Worm (Caenorhabditis elegans) whole organism, L4/young adult: Measurements from ENCODE around the gene F11D11.22.

Experiments used
- W03F9.2 ChIP-seq: fragments of 150-350 bp; optimal IDR thresholded peaks from 2 replicates; lab custom pipeline; 2014; ENCODE audit warnings: missing biosample characterization, missing genetic modification characterization
- dao-5 ChIP-seq: sonication (generic microtip); optimal IDR thresholded peaks from 2 replicates; lab custom pipeline; 2016; ENCODE audit warnings: missing genotype, missing genetic modification characterization, moderate library complexity, missing compliant biosample characterization
- him-1 ChIP-seq: sonication (generic microtip); optimal IDR thresholded peaks from 2 replicates; lab custom pipeline; 2016; ENCODE audit warnings: missing genotype, missing genetic modification reagents, missing genetic modification characterization, missing compliant biosample characterization

Gene F11D11.22

ce11 chrV:18780605-18781004, 18.5 kb downstream of the F11D11.22 start:
- TF ChIP-seq W03F9.2 (tag; lab: Kevin White, UChicago) (no peak), him-1 (tag; lab: Kevin White, UChicago) (no peak), dao-5 (no peak)

- TF ChIP-seq dao-5 (no peak), W03F9.2 (tag; lab: Kevin White, UChicago) (no peak), him-1 (tag; lab: Kevin White, UChicago) (no peak)
These were observed 20.6 kb downstream of the F11D11.22 start for ce11 chrV:18782747-18783146.

ce11 chrV:18783474-18783873, 21.3 kb downstream of the F11D11.22 start, which contains the start of gene Y17D7B.10:
Gene Y17D7B.10, plus strand, starts transcription at chrV:18783716.
- TF ChIP-seq him-1 (tag; lab: Kevin White, UChicago) (no peak), dao-5 (no peak), W03F9.2 (tag; lab: Kevin White, UChicago) (no peak)

- TF ChIP-seq him-1 (tag; lab: Kevin White, UChicago) (no peak), dao-5 (no peak), W03F9.2 (tag; lab: Kevin White, UChicago) (no peak)
These were observed 24.6 kb downstream of the F11D11.22 start, which contains the start of gene Y17D7B.3 for ce11 chrV:18786694-18787093. Gene Y17D7B.3, minus strand, starts transcription at chrV:18786794.

ce11 chrV:18787417-18787918, 25.3 kb downstream of the F11D11.22 start, which contains the start of gene Y17D7B.2:
Gene Y17D7B.2, plus strand, starts transcription at chrV:18787739.
- TF ChIP-seq dao-5 (no peak), him-1 (tag; lab: Kevin White, UChicago) (no peak), W03F9.2 (tag; lab: Kevin White, UChicago) (no peak)

- no peak for TF ChIP-seq dao-5
- TF ChIP-seq W03F9.2 (tag; lab: Kevin White, UChicago) = no peak
These were observed 28.5 kb downstream of the F11D11.22 start, which contains the start of gene nhr-231 for ce11 chrV:18790658-18791057. Gene nhr-231, plus strand, starts transcription at chrV:18790958.

ce11 chrV:18800811-18801210, 38.7 kb downstream of the F11D11.22 start, which contains the start of gene nhr-170:
Gene nhr-170, minus strand, starts transcription at chrV:18800826.
- TF ChIP-seq dao-5 = no peak

- TF ChIP-seq him-1 (tag; lab: Kevin White, UChicago) (no peak), W03F9.2 (tag; lab: Kevin White, UChicago) (no peak), dao-5 (no peak)
These were observed 39.9 kb downstream of the F11D11.22 start, which contains the start of gene C54E10.11 for ce11 chrV:18802077-18802476. Gene C54E10.11, minus strand, starts transcription at chrV:18802177.

- TF ChIP-seq dao-5 (no peak), him-1 (tag; lab: Kevin White, UChicago) (no peak), W03F9.2 (tag; lab: Kevin White, UChicago) (no peak)
These were observed 41.1 kb downstream of the F11D11.22 start, which contains the start of gene C54E10.10 for ce11 chrV:18803260-18803659. Gene C54E10.10, minus strand, starts transcription at chrV:18803360.

ce11 chrV:18806409-18806808, 44.3 kb downstream of the F11D11.22 start, which contains the start of gene sri-10:
Gene sri-10, minus strand, starts transcription at chrV:18806509.
- TF ChIP-seq W03F9.2 (tag; lab: Kevin White, UChicago) = no peak
- no peak for TF ChIP-seq dao-5
- no peak for TF ChIP-seq him-1 (tag; lab: Kevin White, UChicago)

- TF ChIP-seq him-1 (tag; lab: Kevin White, UChicago) = no peak
- TF ChIP-seq dao-5 = no peak
- no peak for TF ChIP-seq W03F9.2 (tag; lab: Kevin White, UChicago)
These were observed 46.5 kb downstream of the F11D11.22 start, which contains the start of gene C54E10.6 for ce11 chrV:18808621-18809020. Gene C54E10.6, minus strand, starts transcription at chrV:18808729.

- no peak for TF ChIP-seq dao-5
- TF ChIP-seq W03F9.2 (tag; lab: Kevin White, UChicago) = no peak
- TF ChIP-seq him-1 (tag; lab: Kevin White, UChicago) = no peak
These were observed 48.6 kb downstream of the F11D11.22 start, which contains the start of gene C54E10.3 for ce11 chrV:18810705-18811104. Gene C54E10.3, plus strand, starts transcription at chrV:18811005.

- TF ChIP-seq dao-5 (no peak), him-1 (tag; lab: Kevin White, UChicago) (no peak), W03F9.2 (tag; lab: Kevin White, UChicago) (no peak)
These were observed 49.2 kb downstream of the F11D11.22 start, which contains the start of gene C54E10.7 for ce11 chrV:18811360-18811759. Gene C54E10.7, plus strand, starts transcription at chrV:18811660.
